Worm (Caenorhabditis elegans): ENCODE measurements around the gene F08G12.5.

DNA sequence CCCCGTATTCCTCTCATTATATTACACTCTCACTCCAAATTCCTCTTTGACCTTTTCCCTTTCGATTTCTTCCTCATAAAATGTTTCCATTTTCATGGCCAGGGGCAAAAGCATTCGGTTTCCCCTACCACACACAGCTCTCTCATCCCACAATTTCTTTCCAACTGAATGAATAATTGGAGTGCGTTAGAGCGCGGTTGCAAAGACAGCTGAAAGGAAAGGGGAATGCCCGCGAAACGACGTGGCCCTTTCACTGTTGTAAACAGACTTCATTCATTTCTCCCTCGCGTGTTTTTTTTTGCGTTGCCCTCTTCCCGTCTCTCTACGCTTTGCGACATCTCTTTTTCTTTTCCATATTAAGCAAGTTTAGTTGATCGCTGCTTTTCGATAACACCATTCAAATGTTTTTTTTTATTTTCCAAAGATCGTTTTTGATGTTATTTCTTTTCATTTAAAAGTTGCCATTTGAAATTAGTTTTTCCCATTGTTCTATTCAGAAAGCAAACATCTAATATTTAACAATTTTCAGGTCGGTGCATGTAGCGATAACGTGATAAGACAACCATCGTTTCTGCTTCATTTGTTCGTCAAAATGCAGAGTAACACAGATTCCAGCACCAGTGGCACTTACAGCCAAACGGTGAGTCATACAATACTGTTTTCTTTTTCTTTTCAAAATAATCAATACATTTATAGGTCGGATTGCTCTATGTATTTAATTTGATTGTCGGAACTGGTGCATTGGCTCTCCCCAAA lies 47.6 kb downstream of the F08G12.5 start, which contains the start of gene C03A3.2:
- TF ChIP-seq ces-1 (GFP tag; optimal IDR thresholded peaks at IDR 0.05) (no peak), lin-35 (GFP tag; optimal IDR thresholded peaks at IDR 0.05) (peak; percentile 52 to 72), fos-1 (tag; optimal IDR thresholded peaks at IDR 0.05) (peak; percentile 67), pag-3 (tag; optimal IDR thresholded peaks at IDR 0.05; ENCODE audit: borderline replicate concordance, insufficient read depth) (no peak), mep-1 (tag; optimal IDR thresholded peaks at IDR 0.05) (peak; percentile 71), snu-23 (GFP tag; optimal IDR thresholded peaks at IDR 0.05) (peak; percentile 74), unc-130 (tag; optimal IDR thresholded peaks at IDR 0.05) (no peak), ztf-4 (tag; optimal IDR thresholded peaks at IDR 0.05) (peak; percentile 11), nhr-12 (tag; optimal IDR thresholded peaks at IDR 0.05) (no peak), isw-1 (GFP tag; IDR thresholded peaks at IDR 0.05) (peak; percentile 22; the same call in 1 of the 2 replicates), nhr-77 (tag; optimal IDR thresholded peaks at IDR 0.05) (peak; percentile 26)
